Fruit fly (Drosophila melanogaster) whole organism, embryonic: ENCODE data around the gene VhaAC39-1.

Experiments
- Antp ChIP-seq: fragments of 200-800 bp; sonication (Bioruptor generic); optimal IDR thresholded peaks from 3 replicates; lab custom pipeline; 2016; ENCODE audit warnings: missing biosample characterization, missing genetic modification characterization
- Blimp-1 ChIP-seq: fragments of 200-800 bp; sonication (Bioruptor generic); optimal IDR thresholded peaks from 3 replicates; lab custom pipeline; 2018; ENCODE audit warnings: missing biosample characterization, missing genetic modification characterization, mild to moderate bottlenecking, moderate library complexity, missing genetic modification reagents
- CG10565 ChIP-seq: fragments of 200-800 bp; sonication (Bioruptor generic); optimal IDR thresholded peaks from 3 replicates; lab custom pipeline; 2016; ENCODE audit warnings: missing biosample characterization, mild to moderate bottlenecking, missing genetic modification characterization
- CG13123 ChIP-seq: fragments of 200-800 bp; sonication (Bioruptor generic); optimal IDR thresholded peaks from 2 replicates; lab custom pipeline; 2016; ENCODE audit warnings: missing biosample characterization, missing genetic modification characterization
- CG13894 ChIP-seq: fragments of 200-800 bp; sonication (Bioruptor generic); optimal IDR thresholded peaks from 3 replicates; lab custom pipeline; 2018; ENCODE audit warnings: missing biosample characterization, mild to moderate bottlenecking, missing genetic modification characterization, moderate library complexity
- CG14441 ChIP-seq: fragments of 200-800 bp; sonication (Bioruptor generic); IDR thresholded peaks from 2 replicates; pipeline ENCODE4 v1.3.6; 2022; ENCODE audit warnings: missing biosample characterization, missing genetic modification characterization
- CG1832 ChIP-seq: fragments of 200-800 bp; sonication (Bioruptor generic); optimal IDR thresholded peaks from 2 replicates; lab custom pipeline; 2017; ENCODE audit warnings: missing biosample characterization, mild to moderate bottlenecking, missing genetic modification characterization, inconsistent platforms
- CG32532 ChIP-seq: fragments of 200-800 bp; sonication (Bioruptor generic); IDR thresholded peaks from 2 replicates; pipeline ENCODE4 v1.3.6; 2022; ENCODE audit warnings: missing biosample characterization, missing genetic modification characterization
- CG34422 ChIP-seq: fragments of 200-800 bp; sonication (Bioruptor generic); IDR thresholded peaks from 3 replicates; pipeline ENCODE4 v1.3.6; 2022; ENCODE audit warnings: missing biosample characterization, missing genetic modification characterization
- CG42726 ChIP-seq: fragments of 200-800 bp; sonication (Bioruptor generic); IDR thresholded peaks from 2 replicates; pipeline ENCODE4 v1.3.6; 2022; ENCODE audit warnings: missing biosample characterization, missing genetic modification characterization; ENCODE audit not compliant: partially characterized antibody
- CG4424 ChIP-seq: fragments of 200-800 bp; sonication (Bioruptor generic); optimal IDR thresholded peaks from 3 replicates; lab custom pipeline; 2016; ENCODE audit warnings: missing biosample characterization, missing genetic modification characterization
- CG6254 ChIP-seq: fragments of 200-800 bp; sonication (Bioruptor generic); optimal IDR thresholded peaks from 3 replicates; lab custom pipeline; 2017; ENCODE audit warnings: mild to moderate bottlenecking, missing biosample characterization, missing genetic modification reagents, missing genetic modification characterization
- CG6765 ChIP-seq: fragments of 200-800 bp; sonication (Bioruptor generic); optimal IDR thresholded peaks from 3 replicates; lab custom pipeline; 2017; ENCODE audit warnings: missing biosample characterization, mild to moderate bottlenecking, missing genetic modification characterization
- CG7928 ChIP-seq: fragments of 200-800 bp; sonication (Bioruptor generic); optimal IDR thresholded peaks from 2 replicates; lab custom pipeline; 2017; ENCODE audit warnings: missing biosample characterization, mild to moderate bottlenecking, missing genetic modification characterization
- CG8290 ChIP-seq, 3 experiments: fragments of 200-800 bp; sonication (Bioruptor generic); optimal IDR thresholded peaks; 2 replicates each; lab custom pipeline; 2016 to 2019; ENCODE audit warnings: missing biosample characterization in 3 of 3, missing genetic modification characterization in 3 of 3, mild to moderate bottlenecking in 2 of 3, moderate library complexity in 1 of 3
- CG9727 ChIP-seq: fragments of 200-800 bp; sonication (Bioruptor generic); optimal IDR thresholded peaks from 3 replicates; lab custom pipeline; 2017; ENCODE audit warnings: missing biosample characterization, mild to moderate bottlenecking, missing genetic modification characterization
- CG9797 ChIP-seq: fragments of 200-800 bp; sonication (Bioruptor generic); optimal IDR thresholded peaks from 3 replicates; lab custom pipeline; 2018; ENCODE audit warnings: missing biosample characterization, mild to moderate bottlenecking, missing genetic modification characterization
- D19A ChIP-seq: fragments of 200-800 bp; optimal IDR thresholded peaks from 3 replicates; lab custom pipeline; 2019; ENCODE audit warnings: missing biosample characterization, mild to moderate bottlenecking, missing genetic modification characterization, moderate library complexity
- Deaf1 ChIP-seq: fragments of 200-800 bp; optimal IDR thresholded peaks from 3 replicates; lab custom pipeline; 2019; ENCODE audit warnings: missing biosample characterization, mild to moderate bottlenecking, missing genetic modification characterization, moderate library complexity
- Drgx ChIP-seq: fragments of 200-800 bp; sonication (Bioruptor generic); IDR thresholded peaks from 2 replicates; pipeline ENCODE4 v1.3.6; 2022; ENCODE audit warnings: missing biosample characterization, missing genetic modification characterization
- GATAe ChIP-seq: fragments of 200-800 bp; sonication (Bioruptor generic); conservative IDR thresholded peaks from 2 replicates; pipeline ENCODE4 v1.3.6; 2022; ENCODE audit warnings: missing biosample characterization, missing genetic modification characterization
- Mad ChIP-seq: fragments of 200-800 bp; sonication (Bioruptor generic); optimal IDR thresholded peaks from 2 replicates; lab custom pipeline; 2016; ENCODE audit warnings: missing biosample characterization, missing genetic modification characterization
- Med ChIP-seq: fragments of 200-800 bp; sonication (Bioruptor generic); peaks from one replicate; lab custom pipeline; 2016; ENCODE audit warnings: missing biosample characterization, missing genetic modification characterization, mild to moderate bottlenecking, inconsistent platforms, moderate library complexity
- Neu2 ChIP-seq: fragments of 200-800 bp; sonication (Bioruptor generic); optimal IDR thresholded peaks from 3 replicates; lab custom pipeline; 2016; ENCODE audit warnings: missing biosample characterization, missing genetic modification characterization, borderline replicate concordance
- Nf-YC ChIP-seq: fragments of 200-800 bp; optimal IDR thresholded peaks from 3 replicates; lab custom pipeline; 2019; ENCODE audit warnings: missing biosample characterization, mild to moderate bottlenecking, missing genetic modification characterization, moderate library complexity
- Rfx ChIP-seq: fragments of 200-800 bp; sonication (Bioruptor generic); IDR thresholded peaks from 2 replicates; pipeline ENCODE4 v1.3.6; 2022; ENCODE audit warnings: missing biosample characterization, missing genetic modification characterization
- Xrp1 ChIP-seq: fragments of 200-800 bp; sonication (Bioruptor generic); IDR thresholded peaks from 2 replicates; pipeline ENCODE4 v1.3.6; 2022; ENCODE audit warnings: missing biosample characterization, missing genetic modification characterization
- al ChIP-seq: fragments of 200-800 bp; sonication (Bioruptor generic); IDR thresholded peaks from 2 replicates; pipeline ENCODE4 v1.3.6; 2022; ENCODE audit warnings: missing biosample characterization, missing genetic modification characterization
- bowl ChIP-seq: fragments of 200-800 bp; sonication (Bioruptor generic); IDR thresholded peaks from 2 replicates; pipeline ENCODE4 v1.3.6; 2022; ENCODE audit warnings: missing biosample characterization, missing genetic modification characterization
- chinmo ChIP-seq: fragments of 200-800 bp; sonication (Bioruptor generic); IDR thresholded peaks from 4 replicates; pipeline ENCODE4 v1.3.6; 2022; ENCODE audit warnings: missing biosample characterization, missing genetic modification characterization; ENCODE audit not compliant: partially characterized antibody
- gcm ChIP-seq: fragments of 200-800 bp; sonication (Bioruptor generic); optimal IDR thresholded peaks from 2 replicates; lab custom pipeline; 2019; ENCODE audit warnings: missing biosample characterization, mild to moderate bottlenecking, missing genetic modification characterization, moderate library complexity
- grau ChIP-seq: fragments of 200-800 bp; optimal IDR thresholded peaks from 3 replicates; lab custom pipeline; 2019; ENCODE audit warnings: missing biosample characterization, mild to moderate bottlenecking, missing genetic modification characterization, moderate library complexity
- her ChIP-seq: fragments of 200-800 bp; sonication (Bioruptor generic); optimal IDR thresholded peaks from 2 replicates; lab custom pipeline; 2016; ENCODE audit warnings: missing biosample characterization, missing genetic modification characterization
- insv ChIP-seq, 2 experiments: fragments of 200-800 bp; sonication (Bioruptor generic); optimal IDR thresholded peaks; 3 replicates each; lab custom pipeline; 2016 to 2018; ENCODE audit warnings: missing biosample characterization in 2 of 2, missing genetic modification characterization in 2 of 2
- lmd ChIP-seq: fragments of 200-800 bp; sonication (Bioruptor generic); IDR thresholded peaks from 2 replicates; pipeline ENCODE4 v1.3.6; 2022; ENCODE audit warnings: missing biosample characterization, missing genetic modification characterization
- nerfin-1 ChIP-seq: fragments of 200-800 bp; sonication (Bioruptor generic); optimal IDR thresholded peaks from 3 replicates; lab custom pipeline; 2019; ENCODE audit warnings: missing biosample characterization, mild to moderate bottlenecking, missing genetic modification characterization, moderate library complexity
- pros ChIP-seq: fragments of 200-800 bp; sonication (Bioruptor generic); optimal IDR thresholded peaks from 3 replicates; lab custom pipeline; 2019; ENCODE audit warnings: missing biosample characterization, mild to moderate bottlenecking, missing genetic modification characterization, moderate library complexity
- sens ChIP-seq: fragments of 200-800 bp; sonication (Bioruptor generic); peaks from one replicate; lab custom pipeline; 2016; ENCODE audit warnings: missing biosample characterization, missing genetic modification characterization
- seq ChIP-seq: fragments of 200-800 bp; sonication (Bioruptor generic); IDR thresholded peaks from 2 replicates; pipeline ENCODE4 v1.3.6; 2022; ENCODE audit warnings: missing biosample characterization, missing genetic modification characterization
- tio ChIP-seq: fragments of 200-800 bp; sonication (Bioruptor generic); optimal IDR thresholded peaks from 2 replicates; lab custom pipeline; 2017; ENCODE audit warnings: missing biosample characterization, missing genetic modification characterization, inconsistent platforms
- usp ChIP-seq: fragments of >200 bp; optimal IDR thresholded peaks from 2 replicates; lab custom pipeline; 2017; ENCODE audit warnings: missing biosample characterization, missing genetic modification characterization
- vvl ChIP-seq: fragments of 200-800 bp; sonication (Bioruptor generic); IDR thresholded peaks from 2 replicates; pipeline ENCODE4 v1.3.6; 2022; ENCODE audit warnings: missing biosample characterization, missing genetic modification characterization
- zfh1 ChIP-seq: fragments of 200-800 bp; sonication (Bioruptor generic); IDR thresholded peaks from 3 replicates; pipeline ENCODE4 v1.3.6; 2022; ENCODE audit warnings: missing biosample characterization, missing genetic modification characterization

VhaAC39-1 gene

DNA sequence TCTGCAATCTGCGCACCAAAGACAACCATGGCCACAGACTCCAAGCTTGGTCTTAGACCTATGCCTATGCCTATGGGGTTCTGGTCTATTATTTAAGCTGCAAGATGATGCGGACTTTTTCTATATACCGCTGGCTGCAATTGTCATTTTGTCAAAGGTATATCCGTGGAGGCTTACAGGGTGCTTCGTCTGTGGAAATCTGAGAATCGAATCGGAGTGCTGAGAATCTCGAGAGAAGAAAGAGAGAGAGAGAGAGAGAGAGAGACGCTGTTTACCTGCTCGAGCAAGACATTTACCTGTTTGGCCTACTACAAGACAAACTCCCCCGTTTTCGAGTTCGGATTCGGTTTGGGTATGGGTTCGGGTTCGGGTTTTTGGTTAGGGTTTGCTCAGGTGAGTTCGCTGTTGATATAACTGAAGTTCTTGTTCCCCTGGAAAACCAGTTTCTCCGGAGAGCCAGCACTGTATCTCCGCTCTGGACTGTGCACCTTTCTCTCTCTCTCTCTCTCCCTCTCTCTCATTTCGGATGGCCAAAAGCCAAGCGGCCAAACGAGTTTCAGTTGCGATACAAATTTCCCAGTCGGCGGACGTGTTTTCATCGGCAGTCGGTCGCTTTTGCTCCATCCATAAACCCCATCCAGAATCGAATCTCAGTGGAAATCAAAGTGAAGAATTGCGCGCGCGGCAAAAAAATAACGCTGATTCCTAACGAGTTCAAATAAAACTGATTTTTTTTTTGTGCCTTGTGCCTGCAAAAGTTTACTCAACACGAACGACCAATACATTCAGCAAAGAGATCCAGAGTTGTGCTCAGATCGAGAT is 35.0 kb upstream of the VhaAC39-1 start (continued):
- TF ChIP-seq CG9797 (no peak), zfh1 (GFP tag; lab: Robert Waterston, UW) (0 out of 3 replicates have a peak, but pooled peaks have one; percentile 15), CG1832 (GFP tag; lab: Kevin White, UChicago) (peak; percentile 51), CG13894 (tag; lab: Kevin White, UChicago) (peak; percentile 38), insv (GFP tag; optimal IDR thresholded peaks at IDR 0.05; lab: Kevin White, UChicago) (peak in 1 of 2 experiments; percentile 35), seq (GFP tag; lab: Robert Waterston, UW) (peak; percentile 44; the same call in 1 of the 2 replicates), CG13123 (GFP tag; lab: Kevin White, UChicago) (no peak), CG32532 (GFP tag; lab: Robert Waterston, UW) (no peak; the same call in 1 of the 2 replicates), Deaf1 (tag; lab: Kevin White, UChicago) (peak; percentile 87), GATAe (GFP tag; lab: Robert Waterston, UW) (no peak), CG10565 (no peak), CG4424 (no peak), CG6254 (GFP tag; lab: Kevin White, UChicago) (peak; percentile 99)

DNA sequence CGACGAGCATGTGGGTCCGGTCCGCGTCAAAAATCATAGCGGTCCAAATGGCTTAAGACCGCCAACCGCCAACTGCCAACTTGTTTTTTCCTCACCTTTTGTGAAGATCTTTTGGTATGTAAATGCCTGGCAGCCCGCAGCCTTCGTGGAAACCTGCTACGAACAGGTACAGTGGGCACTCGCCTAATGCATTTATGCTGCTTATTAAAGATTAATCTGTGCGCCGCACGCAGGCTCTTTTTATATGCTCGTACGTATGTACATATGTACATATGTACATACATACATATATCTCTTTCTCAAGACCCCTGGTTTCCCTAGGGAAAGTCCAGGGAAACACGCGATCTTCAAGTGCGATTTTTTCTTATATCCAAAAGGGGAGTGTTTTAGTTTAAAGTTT is 34.2 kb upstream of the VhaAC39-1 start:
- no peak for TF ChIP-seq CG14441
- TF ChIP-seq lmd = no peak
- no peak for TF ChIP-seq pros (GFP tag; lab: Kevin White, UChicago)
- no peak for TF ChIP-seq Antp
- peak; percentile 40; the same call in 1 of the 2 replicates for TF ChIP-seq vvl (GFP tag; lab: Robert Waterston, UW)
- no peak for TF ChIP-seq usp (GFP tag; lab: Kevin White, UChicago)
- peak; percentile 77 for TF ChIP-seq grau (tag; lab: Kevin White, UChicago)
- no peak for TF ChIP-seq bowl (GFP tag; lab: Robert Waterston, UW)
- no peak for TF ChIP-seq CG6765 (GFP tag; lab: Kevin White, UChicago)
- TF ChIP-seq D19A = no peak
- 0 out of 2 replicates have a peak, but pooled peaks have one; percentile 8 for TF ChIP-seq Rfx (GFP tag; lab: Robert Waterston, UW)
- peak; percentile 9; the same call in 1 of the 2 replicates for TF ChIP-seq Drgx (GFP tag; lab: Robert Waterston, UW)
- no peak for TF ChIP-seq tio (GFP tag; lab: Kevin White, UChicago)
- TF ChIP-seq sens (GFP tag; lab: Kevin White, UChicago) = peak; percentile 36
- TF ChIP-seq GATAe (GFP tag; lab: Robert Waterston, UW) = no peak
- peak; percentile 12 for TF ChIP-seq Med (GFP tag; lab: Kevin White, UChicago)
- no peak for TF ChIP-seq CG9727

DNA sequence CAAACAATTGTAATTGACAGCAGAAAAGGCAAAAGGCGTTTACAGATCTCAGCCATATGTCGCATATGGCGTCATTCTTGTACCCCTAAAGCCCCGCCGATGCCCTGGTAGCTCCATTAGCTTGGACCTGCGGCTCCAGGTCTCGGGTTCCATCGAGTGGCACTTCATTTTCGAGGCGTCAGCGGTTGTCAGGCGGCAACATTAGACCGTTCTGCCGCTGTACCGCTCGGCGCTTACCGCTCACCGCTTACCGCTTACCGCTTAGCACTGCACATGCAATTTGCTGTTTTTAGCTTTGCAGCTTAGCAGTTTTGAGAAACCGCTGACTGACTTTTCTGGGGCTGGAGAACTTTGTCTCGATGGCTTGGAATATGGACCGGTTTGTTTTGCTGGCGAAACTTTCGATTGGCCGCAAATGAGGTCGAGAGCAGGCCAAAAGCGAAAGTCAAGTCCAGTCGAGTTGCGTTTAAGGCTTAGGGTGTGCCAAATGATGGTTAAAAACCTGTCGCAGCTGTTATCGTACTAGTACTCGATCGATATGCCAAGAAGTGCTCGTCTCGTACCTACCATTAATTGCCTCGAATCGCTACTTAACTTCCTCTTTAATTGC is 31.0 kb upstream of the VhaAC39-1 start:
- TF ChIP-seq Neu2 (GFP tag; lab: Kevin White, UChicago) = no peak
- peak; percentile 16 for TF ChIP-seq Blimp-1 (GFP tag; lab: Kevin White, UChicago)
- TF ChIP-seq, all 482 proteins: peak for 1

DNA sequence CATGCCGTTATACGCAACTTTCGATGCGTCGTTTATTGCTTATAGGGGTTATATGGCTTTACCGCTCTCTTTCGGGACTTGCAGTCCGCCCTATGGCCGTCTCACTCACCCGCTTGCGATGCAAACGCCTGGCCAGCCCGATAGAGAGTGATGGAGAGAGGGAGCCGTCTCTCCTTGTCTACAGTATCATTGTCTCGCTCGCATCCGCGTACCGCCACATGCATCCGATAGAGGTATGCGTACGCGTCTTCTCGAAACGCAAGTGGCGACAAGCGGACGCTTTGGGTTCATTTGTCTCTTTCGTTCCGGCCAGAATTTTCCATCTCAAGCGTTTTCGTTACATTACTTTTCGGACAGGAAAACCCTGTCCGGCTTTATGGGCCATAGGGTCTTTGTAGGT is 19.4 kb upstream of the VhaAC39-1 start:
- peak; percentile 6 for TF ChIP-seq her (GFP tag; lab: Kevin White, UChicago)
- peak; percentile 42 for TF ChIP-seq Nf-YC
- peak; percentile 62; the same call in 1 of the 4 replicates for TF ChIP-seq chinmo
- no peak for TF ChIP-seq CG7928 (GFP tag; lab: Kevin White, UChicago)
- TF ChIP-seq gcm (GFP tag; lab: Kevin White, UChicago) = peak; percentile 22
- 0 out of 2 replicates have a peak, but pooled peaks have one; percentile 20 for TF ChIP-seq seq (GFP tag; lab: Robert Waterston, UW)
- TF ChIP-seq nerfin-1 (tag; lab: Kevin White, UChicago) = peak; percentile 82
- TF ChIP-seq CG1832 (GFP tag; lab: Kevin White, UChicago) = peak; percentile 97
- 0 out of 2 replicates have a peak, but pooled peaks have one; percentile 9 for TF ChIP-seq CG42726 (GFP tag; lab: Robert Waterston, UW)
- peak; percentile 32; the same call in 1 of the 3 replicates for TF ChIP-seq CG34422 (GFP tag; lab: Robert Waterston, UW)
- peak; percentile 74 for TF ChIP-seq CG8290 (GFP tag; optimal IDR thresholded peaks at IDR 0.05; lab: Kevin White, UChicago)
- peak in 1 of 2 experiments; percentile 11 for TF ChIP-seq CG8290 (tag; optimal IDR thresholded peaks at IDR 0.05; lab: Kevin White, UChicago)
- no peak for TF ChIP-seq al (GFP tag; lab: Robert Waterston, UW)
- TF ChIP-seq Mad (GFP tag; lab: Kevin White, UChicago) = no peak
- 0 out of 2 replicates have a peak, but pooled peaks have one; percentile 11 for TF ChIP-seq Xrp1 (GFP tag; lab: Robert Waterston, UW)
